Fruit fly (Drosophila melanogaster): ENCODE results near the gene Cpr66D.

Cpr66D gene

DNA sequence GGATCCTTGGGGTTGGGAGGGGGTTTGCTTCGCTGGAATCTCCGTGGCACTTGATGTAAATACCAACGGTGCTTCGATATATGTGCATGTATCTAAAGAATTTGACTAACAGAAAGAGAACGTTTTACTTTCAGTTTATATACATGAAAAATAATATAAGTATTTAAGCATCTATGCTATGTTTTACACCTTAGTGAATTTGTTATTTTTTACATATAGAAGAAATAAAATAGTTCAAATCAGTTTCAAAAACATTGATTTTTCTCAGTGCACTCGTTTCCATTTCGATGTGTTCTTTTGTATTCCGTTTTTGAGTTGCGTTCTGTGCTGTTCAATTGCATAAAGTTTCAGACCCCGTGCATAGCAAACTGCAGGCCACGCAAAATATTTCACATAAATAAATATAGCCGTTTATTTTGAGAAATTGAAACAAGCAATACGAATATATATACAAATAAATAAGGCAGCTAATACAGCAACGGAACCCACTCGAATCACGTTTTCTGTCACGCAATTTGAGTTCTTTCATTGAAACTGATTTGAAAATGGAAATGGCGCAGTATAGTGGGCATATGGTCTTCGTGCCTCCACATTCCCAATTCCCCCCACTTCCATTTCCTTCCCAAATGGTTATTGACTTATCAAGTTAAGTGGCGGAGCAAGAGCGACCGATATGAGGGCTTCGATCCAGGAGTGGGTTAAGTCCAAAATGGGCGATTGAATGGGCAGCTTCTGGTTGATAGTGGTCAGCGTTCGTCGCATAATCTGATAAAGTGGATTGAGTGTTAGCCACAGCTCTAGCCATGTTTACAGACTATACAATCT lies 42.5 kb downstream of the Cpr66D start (continued):
- TF ChIP-seq mam (GFP tag; optimal IDR thresholded peaks at IDR 0.05) (no peak), gro (GFP tag; optimal IDR thresholded peaks at IDR 0.05) (peak; percentile 39), CG17612 (GFP tag; IDR thresholded peaks at IDR 0.05) (no peak), bab2 (GFP tag; optimal IDR thresholded peaks at IDR 0.05) (no peak), Fer2 (tag; optimal IDR thresholded peaks at IDR 0.05) (no peak), CG30431 (GFP tag; optimal IDR thresholded peaks at IDR 0.05) (no peak), crol (GFP tag; IDR thresholded peaks at IDR 0.05) (no peak), Hmx (GFP tag; optimal IDR thresholded peaks at IDR 0.05) (no peak), ssp (GFP tag; IDR thresholded peaks at IDR 0.05) (no peak), zen (tag; optimal IDR thresholded peaks at IDR 0.05) (no peak), CG12769 (tag; optimal IDR thresholded peaks at IDR 0.05) (peak; percentile 80), CG6254 (GFP tag; optimal IDR thresholded peaks at IDR 0.05) (no peak), CG10321 (GFP tag; IDR thresholded peaks at IDR 0.05) (no peak), CG12236 (GFP tag; optimal IDR thresholded peaks at IDR 0.05) (no peak), Mes4 (GFP tag; optimal IDR thresholded peaks at IDR 0.05) (no peak), nmo (GFP tag; optimal IDR thresholded peaks at IDR 0.05) (no peak), CG11085 (GFP tag; IDR thresholded peaks at IDR 0.05) (no peak), CG11093 (GFP tag; IDR thresholded peaks at IDR 0.05) (no peak), lab (GFP tag; optimal IDR thresholded peaks at IDR 0.05) (no peak), CG31388 (GFP tag; optimal IDR thresholded peaks at IDR 0.05) (no peak), bigmax (GFP tag; optimal IDR thresholded peaks at IDR 0.05) (no peak), pb (GFP tag; optimal IDR thresholded peaks at IDR 0.05) (no peak), fd96Cb (tag; optimal IDR thresholded peaks at IDR 0.05) (no peak), CG8478 (optimal IDR thresholded peaks at IDR 0.05) (no peak), HmgZ (tag; optimal IDR thresholded peaks at IDR 0.05) (peak; percentile 17), crp (GFP tag; optimal IDR thresholded peaks at IDR 0.05) (no peak), kah (GFP tag; optimal IDR thresholded peaks at IDR 0.05) (no peak), so (GFP tag; IDR thresholded peaks at IDR 0.05) (no peak), gsb (GFP tag; IDR thresholded peaks at IDR 0.05) (no peak), repo (GFP tag; optimal IDR thresholded peaks at IDR 0.05) (no peak), TFAM (GFP tag; optimal IDR thresholded peaks at IDR 0.05) (no peak), CG13296 (GFP tag; optimal IDR thresholded peaks at IDR 0.05) (no peak), Hand (GFP tag; optimal IDR thresholded peaks at IDR 0.05) (no peak), lola (GFP tag; optimal IDR thresholded peaks at IDR 0.05) (no peak), CG4617 (GFP tag; optimal IDR thresholded peaks at IDR 0.05; ENCODE audit: borderline replicate concordance) (no peak), CG15011 (GFP tag; optimal IDR thresholded peaks at IDR 0.05) (no peak), NC2α (GFP tag; optimal IDR thresholded peaks at IDR 0.05) (no peak), zen2 (GFP tag; IDR thresholded peaks at IDR 0.05; ENCODE audit: partially characterized antibody) (no peak), Gsc (GFP tag; IDR thresholded peaks at IDR 0.05) (no peak), CG33213 (GFP tag; optimal IDR thresholded peaks at IDR 0.05) (no peak), vfl (GFP tag; optimal IDR thresholded peaks at IDR 0.05) (no peak), Ssrp (tag; optimal IDR thresholded peaks at IDR 0.05) (no peak), dimm (GFP tag; IDR thresholded peaks at IDR 0.05) (no peak), CG12219 (GFP tag; optimal IDR thresholded peaks at IDR 0.05) (no peak), CG4424 (GFP tag; optimal IDR thresholded peaks at IDR 0.05) (no peak), CHES-1-like (GFP tag; optimal IDR thresholded peaks at IDR 0.05) (no peak), Dp (GFP tag; optimal IDR thresholded peaks at IDR 0.05) (no peak), CG15514 (GFP tag; optimal IDR thresholded peaks at IDR 0.05) (no peak), BEAF-32 (GFP tag; optimal IDR thresholded peaks at IDR 0.05) (no peak), CG14441 (GFP tag; IDR thresholded peaks at IDR 0.05) (no peak)
